Worm (Caenorhabditis elegans): ENCODE measurements around the gene B0304.4.

Gene B0304.4

ce11 chrII:4505097-4505626, 17.9 kb downstream of the B0304.4 start, which contains the start of gene camt-1:
Gene camt-1, minus strand, starts transcription at chrII:4505147.
- TF ChIP-seq pax-3 (tag; optimal IDR thresholded peaks at IDR 0.05) (peak; percentile 65), isw-1 (GFP tag; IDR thresholded peaks at IDR 0.05) (no peak), swsn-7 (tag; optimal IDR thresholded peaks at IDR 0.05) (no peak), nhr-47 (tag; optimal IDR thresholded peaks at IDR 0.05) (peak; percentile 33), egl-13 (tag; optimal IDR thresholded peaks at IDR 0.05) (peak; percentile 20), nhr-71 (tag; optimal IDR thresholded peaks at IDR 0.05) (peak; percentile 27), pag-3 (tag; optimal IDR thresholded peaks at IDR 0.05; ENCODE audit: borderline replicate concordance, insufficient read depth) (no peak), snu-23 (GFP tag; optimal IDR thresholded peaks at IDR 0.05) (peak; percentile 17), fkh-8 (tag; optimal IDR thresholded peaks at IDR 0.05) (peak; percentile 66), lin-39 (tag; optimal IDR thresholded peaks at IDR 0.05) (no peak), unc-86 (tag; optimal IDR thresholded peaks at IDR 0.05) (peak; percentile 53), elt-2 (tag; optimal IDR thresholded peaks at IDR 0.05) (no peak), sox-4 (tag; optimal IDR thresholded peaks at IDR 0.05) (peak; percentile 22), dsc-1 (tag; optimal IDR thresholded peaks at IDR 0.05) (peak; percentile 94)

- TF ChIP-seq egl-13 (tag; optimal IDR thresholded peaks at IDR 0.05) (no peak), elt-2 (tag; optimal IDR thresholded peaks at IDR 0.05) (peak; percentile 13)
Observed at ce11 chrII:4495844-4496243, 27.2 kb downstream of the B0304.4 start.

ce11 chrII:4494532-4494931, 28.5 kb downstream of the B0304.4 start:
- TF ChIP-seq unc-62 (GFP tag; optimal IDR thresholded peaks at IDR 0.05) = no peak
- TF ChIP-seq elt-3 (tag; optimal IDR thresholded peaks at IDR 0.05) = no peak
- no peak for TF ChIP-seq tbx-2 (tag; optimal IDR thresholded peaks at IDR 0.05)
- peak; percentile 38 for TF ChIP-seq lin-39 (tag; optimal IDR thresholded peaks at IDR 0.05)
- TF ChIP-seq nhr-19 (GFP tag; conservative IDR thresholded peaks at IDR 0.05) = peak; percentile 29; the same call in 1 of the 2 replicates
- peak; percentile 81 for TF ChIP-seq lin-14 (GFP tag; optimal IDR thresholded peaks at IDR 0.05)
- TF ChIP-seq rnt-1 (tag; optimal IDR thresholded peaks at IDR 0.05) = peak; percentile 64
- TF ChIP-seq nhr-71 (tag; optimal IDR thresholded peaks at IDR 0.05) = peak; percentile 78
- TF ChIP-seq ama-1 (optimal IDR thresholded peaks at IDR 0.05) = no peak
- TF ChIP-seq nhr-20 (tag; optimal IDR thresholded peaks at IDR 0.05) = peak; percentile 35
- TF ChIP-seq efl-1 (optimal IDR thresholded peaks at IDR 0.05) = peak in 1 of 2 experiments; percentile 13
- TF ChIP-seq efl-1 (GFP tag; optimal IDR thresholded peaks at IDR 0.05 in 1 of 2) = no peak
- TF ChIP-seq lsy-2 (tag; optimal IDR thresholded peaks at IDR 0.05) = peak; percentile 24 to 49
- no peak for TF ChIP-seq C34B4.2 (tag; optimal IDR thresholded peaks at IDR 0.05)
- peak; percentile 5 for TF ChIP-seq lin-13 (GFP tag; optimal IDR thresholded peaks at IDR 0.05)
- TF ChIP-seq mef-2 (tag; optimal IDR thresholded peaks at IDR 0.05) = peak; percentile 52
- TF ChIP-seq snu-23 (GFP tag; optimal IDR thresholded peaks at IDR 0.05) = peak; percentile 27
- no peak for TF ChIP-seq ceh-8 (GFP tag; optimal IDR thresholded peaks at IDR 0.05)

- TF ChIP-seq nhr-28 (tag; optimal IDR thresholded peaks at IDR 0.05) (no peak), hlh-17 (GFP tag; optimal IDR thresholded peaks at IDR 0.05; ENCODE audit: borderline replicate concordance) (no peak), lin-14 (GFP tag; optimal IDR thresholded peaks at IDR 0.05) (no peak), efl-3 (GFP tag; optimal IDR thresholded peaks at IDR 0.05) (no peak), ceh-88 (GFP tag; IDR thresholded peaks at IDR 0.05) (no peak), unc-62 (GFP tag; optimal IDR thresholded peaks at IDR 0.05) (no peak)
Observed at ce11 chrII:4490729-4491128, 32.3 kb downstream of the B0304.4 start, which contains the start of gene T05C1.5. Gene T05C1.5, minus strand, starts transcription at chrII:4490829.

- TF ChIP-seq nhr-77 (tag; optimal IDR thresholded peaks at IDR 0.05) = no peak
- no peak for TF ChIP-seq hlh-4 (tag; optimal IDR thresholded peaks at IDR 0.05)
- TF ChIP-seq xbp-1 (tag; optimal IDR thresholded peaks at IDR 0.05) = no peak
- no peak for TF ChIP-seq elt-3 (tag; optimal IDR thresholded peaks at IDR 0.05)
- TF ChIP-seq sox-4 (tag; optimal IDR thresholded peaks at IDR 0.05) = no peak
Observed at ce11 chrII:4489288-4489687, 33.7 kb downstream of the B0304.4 start, which contains the start of gene T05C1.3. Gene T05C1.3, minus strand, starts transcription at chrII:4489388.

All from whole organism, L1 larva.